Worm (Caenorhabditis elegans) whole organism, L4/young adult: ENCODE results near the gene ZK945.6.

ENCODE experiments used
- W03F9.2 ChIP-seq: fragments of 150-350 bp; optimal IDR thresholded peaks from 2 replicates; lab custom pipeline; 2014; ENCODE audit warnings: missing biosample characterization, missing genetic modification characterization
- dao-5 ChIP-seq: sonication (generic microtip); optimal IDR thresholded peaks from 2 replicates; lab custom pipeline; 2016; ENCODE audit warnings: missing genotype, missing genetic modification characterization, moderate library complexity, missing compliant biosample characterization
- him-1 ChIP-seq: sonication (generic microtip); optimal IDR thresholded peaks from 2 replicates; lab custom pipeline; 2016; ENCODE audit warnings: missing genotype, missing genetic modification reagents, missing genetic modification characterization, missing compliant biosample characterization

Gene ZK945.6

DNA sequence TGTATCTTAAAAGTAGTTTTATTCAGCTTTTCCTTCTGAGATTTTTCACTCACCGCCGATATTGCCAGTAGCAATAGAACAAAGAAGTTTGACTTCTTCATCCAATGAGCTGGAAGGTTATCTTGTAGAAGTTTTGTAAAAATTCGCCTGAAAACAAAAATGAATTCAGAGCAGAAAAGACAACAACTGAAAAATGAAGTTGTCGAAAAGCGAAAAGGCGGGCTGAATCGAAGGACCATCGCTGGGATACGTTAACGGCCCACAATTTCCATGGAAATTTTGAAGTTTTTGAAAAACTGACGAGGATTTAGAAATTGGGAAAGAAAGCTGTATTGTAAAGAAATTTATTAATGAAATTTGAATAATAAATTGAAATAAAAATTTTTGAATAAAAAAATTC is 15.0 kb upstream of the ZK945.6 start, which contains the start of gene lov-1:
lov-1 (minus strand) TSS at position 101 of the 400 bp plus-strand sequence.
- TF ChIP-seq him-1 (no peak), dao-5 (tag; lab: Kevin White, UChicago) (no peak), W03F9.2 (no peak)

DNA sequence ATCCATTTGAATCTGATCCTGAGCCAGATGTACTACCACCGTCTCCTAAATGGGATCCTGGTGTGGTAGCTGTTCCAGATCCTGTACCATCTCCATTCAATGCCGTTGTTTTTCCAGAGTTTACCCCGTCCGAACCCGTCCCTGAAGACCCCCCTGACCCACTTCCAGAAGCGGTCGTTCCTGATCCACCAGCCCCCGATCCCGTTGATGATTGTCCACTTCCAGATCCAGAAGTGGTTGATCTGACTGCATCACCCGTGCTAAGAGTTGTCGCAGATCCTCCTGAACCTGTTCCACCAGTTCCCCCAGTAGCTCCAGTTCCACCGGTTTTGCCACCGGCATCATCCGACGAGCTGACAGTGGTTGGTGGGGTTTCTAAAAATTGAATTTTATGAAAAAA is 9.9 kb upstream of the ZK945.6 start:
- TF ChIP-seq him-1: no peak

DNA sequence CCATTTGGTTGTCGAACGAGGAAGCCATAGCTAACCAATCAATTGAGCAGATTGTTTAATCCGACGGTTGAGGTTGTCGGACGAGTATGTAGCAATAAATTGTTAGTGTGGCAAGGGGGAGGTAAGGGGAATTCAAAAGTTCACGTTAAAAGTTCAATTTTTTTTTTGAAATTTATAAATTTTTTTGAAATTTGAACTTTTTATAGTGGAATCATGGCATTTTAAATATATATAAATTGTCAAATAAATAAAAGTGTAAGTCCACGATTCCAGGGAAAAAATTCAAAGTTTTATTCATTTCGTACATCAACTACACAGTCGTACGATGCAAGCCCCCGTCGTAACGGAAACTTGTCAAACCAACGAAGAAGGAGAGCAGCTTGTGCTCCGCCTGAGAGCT is 1.6 kb upstream of the ZK945.6 start, which contains the start of the genes ZK945.7 and ZK945.8:
ZK945.7 (minus strand) TSS at position 101 of the 400 bp plus-strand sequence.
ZK945.8 (plus strand) TSS at position 275 of the 400 bp plus-strand sequence.
- no peak for TF ChIP-seq W03F9.2
- TF ChIP-seq him-1: no peak
- no peak for TF ChIP-seq dao-5 (tag; lab: Kevin White, UChicago)

DNA sequence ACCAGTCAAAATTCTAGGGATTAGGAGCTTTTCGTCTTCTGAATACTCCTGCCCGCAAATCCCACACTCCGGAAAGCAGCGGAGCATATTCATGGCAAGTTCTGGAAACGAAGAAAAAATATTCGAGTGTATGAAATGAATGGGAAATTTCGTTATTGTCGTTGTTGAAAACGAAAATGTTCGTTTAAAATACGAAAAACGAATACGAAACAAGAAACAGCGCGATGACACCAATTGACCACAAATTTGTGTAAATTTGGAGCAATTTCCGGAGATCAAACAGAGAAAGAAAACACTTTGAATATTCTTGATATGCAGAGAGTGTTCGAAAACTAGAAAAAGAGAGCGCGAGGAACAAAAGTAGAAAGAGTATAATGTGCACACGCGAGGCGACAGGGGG is 1.2 kb downstream of the ZK945.6 start, which contains the start of gene ZK945.4:
ZK945.4 (minus strand) TSS at position 101 of the 400 bp plus-strand sequence.
- TF ChIP-seq W03F9.2 (no peak), him-1 (no peak), dao-5 (tag; lab: Kevin White, UChicago) (no peak)

DNA sequence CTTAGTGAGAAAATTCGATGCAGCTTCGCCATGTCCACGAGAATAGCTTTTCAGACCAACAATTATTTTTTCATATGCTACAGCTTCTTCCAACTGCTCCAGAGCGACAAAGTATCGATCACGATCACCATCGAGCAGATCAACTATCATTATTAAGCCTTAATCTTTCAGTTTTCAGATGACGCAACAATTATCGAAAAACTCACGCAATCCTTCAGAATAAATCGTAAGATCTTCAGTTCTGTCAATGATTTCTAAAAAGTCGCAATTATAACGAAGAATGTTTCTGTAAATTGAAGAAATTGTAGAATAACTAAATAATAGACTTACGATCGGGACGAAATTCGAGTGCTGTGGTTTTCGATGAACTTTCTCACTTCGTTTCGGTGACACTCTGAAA is 3.6 kb downstream of the ZK945.6 start:
- TF ChIP-seq him-1 (no peak), dao-5 (tag; lab: Kevin White, UChicago) (no peak), W03F9.2 (no peak)

DNA sequence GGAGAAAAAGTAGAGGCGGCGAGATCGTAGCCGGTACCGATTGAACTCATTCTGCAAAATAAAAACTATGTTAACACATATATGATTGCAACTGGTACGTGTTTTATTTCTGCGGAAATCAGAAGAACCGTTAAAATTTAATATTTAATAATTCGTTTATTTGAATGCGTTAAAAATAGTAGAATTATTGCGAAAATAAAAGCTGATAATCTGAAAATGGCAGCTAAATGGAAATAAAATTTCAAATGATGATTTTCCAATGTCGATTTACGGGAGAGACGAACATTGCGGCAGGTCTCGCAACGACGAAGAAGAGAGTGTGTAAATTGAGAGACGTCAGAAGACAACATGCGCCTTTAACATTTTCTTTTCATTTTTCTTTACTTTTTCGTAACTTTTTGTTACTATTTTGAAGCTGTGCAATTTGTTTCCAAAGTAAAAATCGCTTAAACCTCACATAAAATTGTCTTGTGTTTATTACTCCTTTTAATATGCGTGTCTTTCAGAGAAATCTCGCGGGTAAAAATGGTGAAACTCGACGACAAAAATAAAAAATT is 6.9 kb downstream of the ZK945.6 start, which contains the start of the genes pas-7 and puf-12:
pas-7 (minus strand) TSS at position 51 of the 557 bp plus-strand sequence.
puf-12 (plus strand) TSS at position 507 of the 557 bp plus-strand sequence.
- TF ChIP-seq dao-5 (tag; lab: Kevin White, UChicago) (no peak), W03F9.2 (peak; percentile 77)

DNA sequence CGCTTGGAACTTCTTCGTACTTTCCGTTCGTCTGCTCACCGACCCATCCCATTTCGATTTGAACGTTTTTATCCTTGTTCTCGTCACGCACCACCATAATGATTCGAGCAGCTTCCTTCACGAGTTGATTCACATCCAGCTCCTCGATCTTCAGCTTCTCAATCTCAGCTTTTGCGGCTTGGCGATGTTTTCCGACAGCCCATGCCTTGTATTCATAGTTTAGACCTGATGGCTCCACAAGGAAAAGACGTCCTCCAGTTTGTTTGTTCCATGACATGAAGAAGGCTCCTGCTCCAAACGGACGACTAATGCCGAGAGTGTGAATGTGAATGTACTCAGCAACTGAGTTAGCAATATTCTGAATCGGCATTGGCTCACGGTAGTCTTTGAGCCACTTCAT is 7.7 kb downstream of the ZK945.6 start:
- no peak for TF ChIP-seq W03F9.2
- TF ChIP-seq dao-5 (tag; lab: Kevin White, UChicago): no peak
- no peak for TF ChIP-seq him-1

DNA sequence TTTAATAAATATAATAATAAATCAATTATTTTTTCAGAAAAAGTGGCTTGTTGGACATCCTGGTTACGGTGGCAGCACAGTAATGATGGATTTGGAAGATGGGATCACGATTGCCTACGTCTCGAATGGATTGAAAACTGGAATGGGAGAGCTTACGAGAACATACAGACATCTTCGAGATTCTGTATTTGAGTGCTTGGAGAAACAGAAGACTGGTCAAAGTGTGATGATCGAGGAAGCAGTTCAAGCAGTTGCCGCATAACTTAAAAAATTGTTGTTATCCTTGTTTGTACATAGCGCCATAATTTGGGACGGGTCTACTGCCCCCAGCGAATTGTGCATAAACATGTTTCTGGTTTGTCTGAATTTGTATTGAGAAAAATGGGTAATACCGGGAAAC is 8.3 kb downstream of the ZK945.6 start:
- TF ChIP-seq dao-5 (tag; lab: Kevin White, UChicago) (no peak), him-1 (no peak), W03F9.2 (no peak)

DNA sequence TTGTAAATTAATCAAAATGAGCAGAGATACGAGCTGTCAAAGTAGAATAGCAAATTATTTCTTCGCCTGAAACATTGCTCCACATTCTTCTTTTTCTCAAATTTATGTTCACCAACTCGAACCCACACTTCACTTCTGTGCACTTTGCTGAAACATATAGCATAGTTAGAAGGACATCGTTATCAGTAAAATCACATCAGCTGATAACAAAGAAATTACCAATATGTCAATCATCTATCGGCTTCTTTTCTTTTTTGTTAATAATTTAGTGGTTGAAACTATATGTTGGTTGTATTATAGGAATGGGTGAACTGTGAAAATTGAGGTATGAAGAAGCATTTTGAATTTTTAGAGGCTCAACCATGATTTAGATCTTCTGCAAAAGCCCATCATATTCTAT is 11.5 kb downstream of the ZK945.6 start:
- TF ChIP-seq him-1 (no peak), W03F9.2 (no peak), dao-5 (tag; lab: Kevin White, UChicago) (no peak)

DNA sequence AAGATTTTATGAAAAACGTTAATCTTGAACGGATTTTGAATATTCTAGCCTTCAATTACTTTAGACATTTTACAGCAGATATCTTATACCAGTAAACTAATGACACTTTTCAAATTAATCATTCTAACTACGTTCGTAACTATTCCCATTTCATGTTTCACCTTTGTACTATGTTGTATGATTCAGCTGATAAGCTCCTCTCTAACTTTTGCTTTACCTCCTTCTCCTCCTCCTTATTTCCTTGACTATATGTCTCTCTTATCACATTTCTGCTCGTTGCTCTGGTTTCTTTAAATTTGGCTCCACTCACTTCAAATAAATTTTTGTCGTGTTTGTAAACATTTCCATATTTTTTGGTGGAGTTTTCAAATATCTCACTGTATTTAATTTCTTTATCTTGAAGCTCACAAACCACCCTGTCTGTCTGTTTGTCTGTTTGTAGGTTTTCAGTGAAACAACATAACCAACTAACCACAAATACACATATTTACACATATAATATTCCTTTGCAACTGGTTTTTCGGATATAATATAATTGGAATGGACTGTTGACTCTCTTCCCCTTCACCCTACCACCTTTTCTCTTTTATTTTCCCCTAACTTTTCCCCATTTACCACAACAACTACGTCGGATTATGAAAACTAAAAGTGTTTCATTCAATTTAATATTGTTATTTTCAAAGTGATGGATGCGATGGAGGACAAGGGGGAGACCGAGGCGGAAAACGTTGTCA is 12.4 kb downstream of the ZK945.6 start, which contains the start of gene lact-2:
lact-2 (plus strand) TSS at position 684 of the 734 bp plus-strand sequence.
- TF ChIP-seq him-1: no peak
- no peak for TF ChIP-seq dao-5 (tag; lab: Kevin White, UChicago)
- no peak for TF ChIP-seq W03F9.2

DNA sequence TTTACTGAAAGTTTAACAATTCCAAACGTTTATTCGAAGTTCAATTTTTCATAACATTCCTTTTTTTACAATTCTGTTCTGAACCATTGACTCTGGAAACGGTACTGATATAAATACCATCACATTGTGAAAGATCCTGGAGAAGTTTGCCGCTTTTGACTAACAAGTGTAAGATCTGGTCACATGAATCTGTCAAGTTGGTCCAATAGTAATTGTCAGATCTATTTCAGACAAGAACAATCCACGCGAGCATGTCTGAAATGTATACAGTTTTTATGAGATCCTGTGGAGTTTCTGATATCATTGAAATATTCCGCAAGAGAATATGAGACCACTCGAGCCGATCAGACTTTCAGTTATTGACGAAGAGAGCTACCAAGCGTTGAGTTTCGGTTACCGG is 13.7 kb downstream of the ZK945.6 start:
- TF ChIP-seq W03F9.2 (no peak), him-1 (no peak), dao-5 (tag; lab: Kevin White, UChicago) (no peak)

DNA sequence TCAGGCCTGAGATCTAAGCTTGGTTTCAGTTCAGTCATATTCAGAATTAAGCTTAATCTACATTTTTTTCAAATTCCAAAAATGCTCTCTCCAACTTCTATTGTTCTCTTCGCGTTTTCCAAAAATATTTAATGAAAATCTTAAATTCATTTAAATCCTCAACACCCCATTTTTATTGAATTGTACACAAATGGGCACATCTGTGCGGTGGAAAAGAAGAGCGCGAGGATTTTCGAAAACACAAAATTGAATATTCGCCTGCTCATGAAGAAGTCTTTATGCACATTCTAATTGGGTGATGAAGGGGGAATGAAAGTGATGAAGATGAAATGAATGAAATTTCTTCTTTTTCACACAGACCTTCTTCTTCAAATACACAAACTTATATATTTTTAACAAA is 22.3 kb downstream of the ZK945.6 start:
- TF ChIP-seq him-1: no peak
- no peak for TF ChIP-seq W03F9.2
- no peak for TF ChIP-seq dao-5 (tag; lab: Kevin White, UChicago)

DNA sequence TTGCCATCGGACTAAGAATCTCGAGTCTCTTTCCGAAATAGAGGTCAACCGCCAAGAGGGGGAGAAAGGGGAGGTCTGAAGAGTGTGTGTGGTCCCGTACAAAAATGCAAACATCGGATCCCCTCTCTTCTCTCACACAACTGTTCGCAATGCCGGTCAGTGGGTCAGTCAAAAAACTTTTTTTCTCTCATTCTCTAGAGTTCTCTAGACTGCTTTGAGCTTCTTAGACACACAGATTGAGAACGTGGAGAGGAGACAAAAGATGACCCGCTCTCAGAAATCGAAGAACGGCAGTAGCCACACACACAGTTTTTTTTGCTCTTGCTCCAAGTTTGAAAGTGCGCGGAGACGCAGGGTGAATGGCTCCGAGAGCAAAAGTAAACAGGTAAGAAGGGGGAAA is 31.0 kb downstream of the ZK945.6 start:
- TF ChIP-seq dao-5 (tag; lab: Kevin White, UChicago): no peak
- TF ChIP-seq him-1: no peak
- no peak for TF ChIP-seq W03F9.2

DNA sequence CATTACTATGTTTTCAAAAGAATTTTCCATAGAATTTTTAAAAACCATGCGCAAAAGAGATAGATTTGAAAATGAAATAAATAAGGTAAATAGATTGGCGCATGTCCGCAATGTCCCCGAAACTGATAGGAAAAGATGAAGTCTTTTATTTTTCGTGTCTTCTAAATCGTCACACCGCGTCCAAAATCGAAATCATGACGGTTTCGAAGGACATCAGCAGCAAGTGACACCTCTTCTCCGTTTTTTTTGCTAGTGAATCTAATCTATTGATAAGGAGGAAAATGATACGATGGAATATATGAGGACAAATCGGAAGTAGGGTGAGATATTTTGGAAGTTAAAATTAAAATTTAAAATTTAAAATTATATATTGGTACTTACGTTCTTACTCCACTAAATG is 32.8 kb downstream of the ZK945.6 start:
- no peak for TF ChIP-seq W03F9.2
- no peak for TF ChIP-seq dao-5 (tag; lab: Kevin White, UChicago)
- TF ChIP-seq him-1: no peak

DNA sequence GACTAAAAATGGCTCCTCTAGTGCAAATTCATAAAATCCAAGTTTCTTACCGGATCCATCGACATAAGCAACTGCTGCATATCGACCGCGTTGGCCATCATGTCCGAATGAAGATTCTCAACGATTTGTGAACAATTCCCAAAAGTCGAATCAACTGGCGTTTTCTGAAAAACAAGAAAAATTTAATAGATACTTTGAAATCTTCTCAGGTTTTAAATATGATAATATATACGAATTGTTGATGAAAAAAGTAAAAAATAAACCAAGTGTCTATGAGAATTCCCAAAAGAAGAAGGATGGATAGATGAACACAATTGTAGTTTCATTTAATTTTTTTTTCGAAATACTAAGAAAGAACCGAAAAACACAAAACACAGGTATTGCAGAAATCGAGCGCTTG is 39.0 kb downstream of the ZK945.6 start, which contains the start of gene die-1:
die-1 (minus strand) TSS at position 101 of the 400 bp plus-strand sequence.
- TF ChIP-seq dao-5 (tag; lab: Kevin White, UChicago) (no peak), W03F9.2 (no peak), him-1 (no peak)
